Fruit fly (Drosophila melanogaster) whole organism: Measurements from ENCODE around the gene Idh3a.

ENCODE experiments used
- CG8478 ChIP-seq: fragments of >200 bp; optimal IDR thresholded peaks from 2 replicates; lab custom pipeline; 2018; ENCODE audit warnings: inconsistent platforms
- Dll ChIP-seq: fragments of >200 bp; optimal IDR thresholded peaks from 2 replicates; lab custom pipeline; 2017
- EcR ChIP-seq, 2 experiments: fragments of >200 bp; optimal IDR thresholded peaks; 2 replicates each; lab custom pipeline; 2017; ENCODE audit warnings: missing biosample characterization in 2 of 2, missing genetic modification characterization in 2 of 2, missing genetic modification reagents in 2 of 2
- pan ChIP-seq: fragments of >200 bp; optimal IDR thresholded peaks from 2 replicates; lab custom pipeline; 2017
- psq ChIP-seq: fragments of >200 bp; optimal IDR thresholded peaks from 2 replicates; lab custom pipeline; 2017
- usp ChIP-seq: fragments of >200 bp; optimal IDR thresholded peaks from 2 replicates; lab custom pipeline; 2017; ENCODE audit warnings: missing biosample characterization, missing genetic modification characterization, mixed read lengths

Idh3a gene

dm6 chrX:19520376-19520775, 1.2 kb downstream of the Idh3a start:
- TF ChIP-seq psq (lab: Kevin White, UChicago) (no peak), usp (GFP tag; lab: Kevin White, UChicago) (no peak), Dll (no peak), pan (lab: Kevin White, UChicago) (no peak), CG8478 (no peak), EcR (GFP tag; optimal IDR thresholded peaks at IDR 0.05; lab: Kevin White, UChicago) (no peak)

dm6 chrX:19510204-19510603, 11.4 kb downstream of the Idh3a start:
- TF ChIP-seq usp (GFP tag; lab: Kevin White, UChicago): no peak
- TF ChIP-seq Dll: no peak
- TF ChIP-seq EcR (GFP tag; optimal IDR thresholded peaks at IDR 0.05; lab: Kevin White, UChicago): no peak
- TF ChIP-seq psq (lab: Kevin White, UChicago): no peak
- no peak for TF ChIP-seq pan (lab: Kevin White, UChicago)
- TF ChIP-seq CG8478: no peak

DNA sequence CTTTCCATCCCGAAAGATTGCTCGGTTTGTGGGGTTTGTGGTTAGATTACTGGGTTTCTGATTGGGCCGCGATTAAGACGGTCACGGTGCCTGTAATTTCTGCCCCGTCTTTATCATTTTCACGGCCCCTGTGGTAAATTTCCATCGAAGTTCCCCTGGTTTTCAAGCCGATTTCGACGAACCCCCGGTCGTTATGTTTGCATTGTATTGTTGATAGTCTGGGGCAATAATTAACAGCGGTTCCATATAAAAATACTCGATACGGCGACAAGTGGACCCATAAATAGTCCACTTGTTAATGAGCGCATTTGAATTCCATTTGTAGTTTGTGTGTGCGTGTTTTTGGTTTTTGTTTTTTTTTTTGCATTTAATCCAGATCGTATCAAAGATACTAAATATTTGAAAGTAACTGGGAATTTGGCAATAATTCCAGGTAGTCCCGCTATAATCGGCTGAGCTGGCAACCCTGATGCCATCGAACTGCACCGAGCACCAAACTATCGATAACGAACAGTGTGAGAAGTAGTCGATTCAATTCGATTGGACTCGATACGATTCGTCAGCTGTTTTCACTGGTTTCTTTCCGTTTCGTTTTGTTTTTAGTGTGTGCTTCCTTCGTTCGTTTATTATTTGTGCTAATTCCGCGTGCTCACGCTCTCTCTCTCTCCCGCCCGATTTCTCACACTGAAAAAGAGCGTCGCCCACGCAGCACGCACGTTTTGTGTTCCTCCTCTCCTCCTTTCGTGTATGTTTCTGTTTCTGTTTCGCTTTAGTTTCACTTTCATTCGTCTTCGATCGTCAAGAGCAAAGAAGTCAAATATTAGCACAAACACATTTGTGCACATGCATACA, 16.1 kb downstream of the Idh3a start:
- TF ChIP-seq EcR (GFP tag; optimal IDR thresholded peaks at IDR 0.05; lab: Kevin White, UChicago): no peak
- no peak for TF ChIP-seq pan (lab: Kevin White, UChicago)
- no peak for TF ChIP-seq usp (GFP tag; lab: Kevin White, UChicago)
- TF ChIP-seq CG8478: no peak
- no peak for TF ChIP-seq Dll
- TF ChIP-seq psq (lab: Kevin White, UChicago): no peak

DNA sequence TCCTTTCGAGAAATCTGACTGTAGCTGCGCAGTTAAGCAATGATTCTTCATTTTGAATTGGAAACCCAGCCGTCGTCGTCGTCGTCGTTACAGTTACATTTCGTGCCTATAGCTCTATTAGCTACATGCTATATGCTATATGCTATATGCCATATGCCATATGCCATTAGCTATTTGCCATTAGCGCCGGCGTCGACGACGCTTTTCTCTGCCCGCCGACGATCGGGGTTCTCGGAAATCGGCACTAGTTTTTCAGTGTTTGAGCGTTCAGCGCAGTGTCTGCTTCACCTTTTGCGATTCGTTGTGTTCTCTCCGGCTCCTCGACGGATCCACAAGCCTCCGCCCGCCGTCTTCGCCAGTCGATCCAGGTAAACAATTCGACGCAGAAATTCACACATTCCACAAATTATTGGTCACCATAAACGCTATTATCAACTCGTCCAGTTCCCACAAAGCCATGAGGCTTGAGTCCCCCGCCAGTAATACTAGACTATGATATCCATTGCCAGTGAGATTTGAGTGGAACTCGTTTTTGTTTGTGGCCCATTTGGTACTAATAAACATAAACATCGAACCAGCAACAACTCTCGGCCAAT, 17.3 kb downstream of the Idh3a start:
- TF ChIP-seq CG8478: no peak
- no peak for TF ChIP-seq pan (lab: Kevin White, UChicago)
- TF ChIP-seq psq (lab: Kevin White, UChicago): no peak
- no peak for TF ChIP-seq Dll
- TF ChIP-seq usp (GFP tag; lab: Kevin White, UChicago): no peak
- no peak for TF ChIP-seq EcR (GFP tag; optimal IDR thresholded peaks at IDR 0.05; lab: Kevin White, UChicago)

DNA sequence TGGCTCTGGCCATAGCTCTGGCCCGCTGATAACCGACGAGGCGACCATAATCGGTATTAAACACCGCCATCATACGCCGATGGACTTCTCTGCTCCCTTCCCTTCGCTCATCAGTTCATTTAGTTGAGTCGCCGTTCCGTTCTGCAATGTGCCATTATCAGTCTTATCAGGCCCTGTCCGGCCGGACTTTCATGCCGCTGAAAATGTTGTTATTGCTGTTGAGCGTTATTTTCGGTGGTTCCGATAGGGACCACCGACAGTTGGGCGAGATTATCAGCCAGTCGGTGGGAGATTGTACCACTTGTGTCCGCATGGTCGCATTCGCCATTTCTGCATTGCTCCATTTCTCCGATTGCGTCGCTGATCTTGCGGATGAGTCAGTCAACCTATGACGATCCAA, 20.3 kb downstream of the Idh3a start:
- TF ChIP-seq Dll: no peak
- TF ChIP-seq EcR (GFP tag; optimal IDR thresholded peaks at IDR 0.05; lab: Kevin White, UChicago): no peak

dm6 chrX:19498755-19499321, 22.8 kb downstream of the Idh3a start:
- TF ChIP-seq EcR (GFP tag; optimal IDR thresholded peaks at IDR 0.05; lab: Kevin White, UChicago): no peak
- TF ChIP-seq pan (lab: Kevin White, UChicago): no peak
- no peak for TF ChIP-seq usp (GFP tag; lab: Kevin White, UChicago)
- TF ChIP-seq psq (lab: Kevin White, UChicago): no peak
- TF ChIP-seq CG8478: no peak
- TF ChIP-seq Dll: no peak

- no peak for TF ChIP-seq CG8478
- TF ChIP-seq usp (GFP tag; lab: Kevin White, UChicago): no peak
- TF ChIP-seq pan (lab: Kevin White, UChicago): peak; percentile 40
- TF ChIP-seq Dll: no peak
These were observed 23.7 kb downstream of the Idh3a start for dm6 chrX:19497782-19498440.

DNA sequence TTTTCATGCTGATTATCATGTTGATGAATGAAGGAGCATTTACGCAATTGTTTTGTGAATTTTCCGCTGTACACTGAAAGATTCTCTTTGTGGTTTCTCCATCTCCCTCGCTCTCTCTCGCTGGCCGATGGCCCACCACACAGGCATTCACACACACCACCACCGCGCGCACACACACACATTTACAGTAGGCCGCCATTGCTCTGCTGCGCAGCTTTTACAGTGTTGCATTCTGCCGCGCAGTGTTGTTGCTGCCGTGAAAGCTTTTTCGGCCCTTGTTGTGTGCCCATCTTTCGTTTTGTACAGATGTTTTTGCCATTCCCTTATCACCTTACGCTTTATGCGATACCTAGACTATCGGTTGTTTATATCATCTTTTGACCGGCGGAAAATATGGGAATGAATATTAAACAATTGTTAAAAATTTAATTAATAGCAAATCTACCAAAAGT, 24.8 kb downstream of the Idh3a start:
- TF ChIP-seq EcR (GFP tag; optimal IDR thresholded peaks at IDR 0.05; lab: Kevin White, UChicago): no peak
- no peak for TF ChIP-seq CG8478
- TF ChIP-seq pan (lab: Kevin White, UChicago): no peak
- TF ChIP-seq usp (GFP tag; lab: Kevin White, UChicago): no peak
- TF ChIP-seq psq (lab: Kevin White, UChicago): no peak
- TF ChIP-seq Dll: no peak

- TF ChIP-seq CG8478: peak; percentile 92
- TF ChIP-seq psq (lab: Kevin White, UChicago): no peak
These were observed 25.7 kb downstream of the Idh3a start for dm6 chrX:19495611-19496583.

DNA sequence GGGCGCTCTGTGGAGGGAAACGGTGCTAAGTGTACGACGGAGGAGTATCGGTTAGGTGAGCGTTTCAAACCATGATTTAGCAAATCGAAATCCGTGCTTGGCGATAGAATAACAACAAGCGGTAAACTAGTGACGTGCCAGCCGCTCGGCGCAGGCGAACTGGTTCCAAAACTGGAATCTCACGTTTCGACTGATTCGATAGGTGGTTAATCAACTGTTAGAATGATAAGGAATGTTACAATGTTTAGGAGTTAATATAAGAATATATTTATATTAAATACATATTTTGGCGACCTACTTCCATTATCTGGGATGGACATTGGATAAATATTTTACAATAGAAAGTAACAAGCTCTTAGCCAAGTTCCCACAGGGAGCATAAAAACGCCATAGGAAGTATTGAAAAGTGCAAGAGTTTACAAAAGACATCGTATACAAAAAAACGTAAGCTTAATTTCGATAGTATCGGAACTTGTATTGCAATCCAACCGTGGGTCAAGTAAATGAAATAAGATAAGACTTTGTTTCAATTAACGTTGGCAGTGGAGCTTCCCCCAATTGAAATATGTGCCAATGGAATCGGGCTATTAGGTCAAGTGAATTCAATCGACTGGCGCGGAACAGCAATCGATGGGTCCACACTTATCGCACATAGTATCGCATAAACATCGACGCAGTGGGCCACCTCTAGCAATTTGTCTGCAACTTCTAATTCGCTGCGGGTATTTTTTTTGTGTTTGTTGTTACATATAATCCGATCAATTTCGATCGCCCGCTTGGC, 26.6 kb downstream of the Idh3a start, which contains the start of the genes ksh, CG14200 and Pfrx:
ksh (minus strand) TSS at position 163 of the 781 bp plus-strand sequence.
CG14200 (plus strand) TSS at position 676 of the 781 bp plus-strand sequence.
Pfrx (plus strand) TSS at position 676 of the 781 bp plus-strand sequence.
- no peak for TF ChIP-seq CG8478
- TF ChIP-seq pan (lab: Kevin White, UChicago): no peak
- no peak for TF ChIP-seq Dll
